Worm (Caenorhabditis elegans) whole organism, L4 larva: ENCODE data around the gene clc-24.
A peak's percentile ranks its signal among the peaks of the same experiment; 100 is the strongest.

Experiments used
- F10B5.3 ChIP-seq: sonication (generic microtip); optimal IDR thresholded peaks from 2 replicates; lab custom pipeline; 2016; ENCODE audit warnings: mild to moderate bottlenecking, missing genetic modification characterization, missing compliant biosample characterization
- T20F7.1 ChIP-seq: fragments of 200-800 bp; sonication (Bioruptor generic); optimal IDR thresholded peaks from 2 replicates; lab custom pipeline; 2018; ENCODE audit warnings: mild to moderate bottlenecking, missing genetic modification characterization, missing compliant biosample characterization
- T26A8.4 ChIP-seq: fragments of 200-800 bp; sonication (Bioruptor generic); IDR thresholded peaks from 2 replicates; pipeline ENCODE4 v1.3.6; 2022; ENCODE audit warnings: missing genetic modification characterization, missing compliant biosample characterization
- Y5F2A.4 ChIP-seq: fragments of 200-800 bp; sonication (Bioruptor generic); optimal IDR thresholded peaks from 2 replicates; lab custom pipeline; 2018; ENCODE audit warnings: mild to moderate bottlenecking, missing genetic modification characterization, missing compliant biosample characterization
- ctbp-1 ChIP-seq: fragments of 200-800 bp; sonication (Bioruptor generic); IDR thresholded peaks from 2 replicates; pipeline ENCODE4 v1.3.6; 2022; ENCODE audit warnings: missing genetic modification reagents, missing genetic modification characterization, missing compliant biosample characterization
- daf-16 ChIP-seq, 3 experiments: sonication (generic microtip); optimal IDR thresholded peaks; 2 replicates each; lab custom pipeline; 2016 to 2017; ENCODE audit warnings: missing genetic modification characterization in 3 of 3, missing genetic modification reagents in 3 of 3, mild to moderate bottlenecking in 2 of 3, missing compliant biosample characterization in 2 of 3, missing biosample characterization in 1 of 3, moderate library complexity in 1 of 3
- dmd-9 ChIP-seq: fragments of 200-800 bp; sonication (Bioruptor generic); IDR thresholded peaks from 2 replicates; pipeline ENCODE4 v1.3.6; 2022; ENCODE audit warnings: missing genetic modification reagents, missing genetic modification characterization, missing compliant biosample characterization
- duxl-1 ChIP-seq: sonication (generic microtip); optimal IDR thresholded peaks from 2 replicates; lab custom pipeline; 2016; ENCODE audit warnings: mild to moderate bottlenecking, missing genetic modification characterization, moderate library complexity, missing compliant biosample characterization; ENCODE audit not compliant: poor library complexity
- dve-1 ChIP-seq: sonication (generic microtip); optimal IDR thresholded peaks from 2 replicates; lab custom pipeline; 2017; ENCODE audit warnings: antibody characterized with exemption, mild to moderate bottlenecking, missing genetic modification characterization, missing compliant biosample characterization; ENCODE audit not compliant: insufficient read depth
- hlh-11 ChIP-seq: fragments of 200-800 bp; sonication (Bioruptor generic); optimal IDR thresholded peaks from 2 replicates; lab custom pipeline; 2018; ENCODE audit warnings: mild to moderate bottlenecking, missing genetic modification characterization, missing compliant biosample characterization
- hlh-30 ChIP-seq: sonication (generic microtip); optimal IDR thresholded peaks from 2 replicates; lab custom pipeline; 2017; ENCODE audit warnings: antibody characterized with exemption, mild to moderate bottlenecking, missing genetic modification characterization, missing compliant biosample characterization; ENCODE audit not compliant: insufficient read depth
- lim-7 ChIP-seq: fragments of 200-800 bp; sonication (Bioruptor generic); IDR thresholded peaks from 2 replicates; pipeline ENCODE4 v1.3.6; 2022; ENCODE audit warnings: missing genetic modification characterization, missing compliant biosample characterization
- lin-38 ChIP-seq: fragments of 200-800 bp; sonication (Bioruptor generic); IDR thresholded peaks from 2 replicates; pipeline ENCODE4 v1.3.6; 2022; ENCODE audit warnings: missing genetic modification reagents, missing genetic modification characterization, missing compliant biosample characterization
- lin-39 ChIP-seq: fragments of 150-350 bp; optimal IDR thresholded peaks from 2 replicates; lab custom pipeline; 2014; ENCODE audit warnings: missing biosample characterization, missing genetic modification reagents, missing genetic modification characterization
- madf-5 ChIP-seq, 2 experiments: fragments of 200-800 bp; sonication (Bioruptor generic); IDR thresholded peaks; 2 replicates each; pipeline ENCODE4 v1.3.6; 2022; ENCODE audit warnings: missing compliant biosample characterization in 2 of 2, missing genetic modification characterization in 2 of 2
- mes-2 ChIP-seq: sonication (generic microtip); optimal IDR thresholded peaks from 2 replicates; lab custom pipeline; 2016; ENCODE audit warnings: missing genotype, mild to moderate bottlenecking, missing genetic modification characterization, missing compliant biosample characterization; ENCODE audit not compliant: poor library complexity, severe bottlenecking
- mxl-2 ChIP-seq: fragments of 200-800 bp; sonication (Bioruptor generic); conservative IDR thresholded peaks from 2 replicates; pipeline ENCODE4 v1.3.6; 2022; ENCODE audit warnings: missing genetic modification reagents, missing genetic modification characterization, missing compliant biosample characterization
- mxl-3 ChIP-seq: fragments of 200-800 bp; sonication (Bioruptor generic); optimal IDR thresholded peaks from 2 replicates; lab custom pipeline; 2018; ENCODE audit warnings: mild to moderate bottlenecking, missing genetic modification characterization, missing compliant biosample characterization
- nhr-111 ChIP-seq: fragments of 200-800 bp; sonication (Bioruptor generic); optimal IDR thresholded peaks from 2 replicates; lab custom pipeline; 2018; ENCODE audit warnings: mild to moderate bottlenecking, missing genetic modification characterization, missing compliant biosample characterization
- nhr-237 ChIP-seq: sonication (generic microtip); optimal IDR thresholded peaks from 2 replicates; lab custom pipeline; 2017; ENCODE audit warnings: missing biosample characterization, missing genetic modification characterization
- nhr-41 ChIP-seq: fragments of 200-800 bp; sonication (Bioruptor generic); IDR thresholded peaks from 2 replicates; pipeline ENCODE4 v1.3.6; 2022; ENCODE audit warnings: missing genetic modification reagents, missing genetic modification characterization, missing compliant biosample characterization
- nhr-76 ChIP-seq: fragments of 150-350 bp; optimal IDR thresholded peaks from 2 replicates; lab custom pipeline; 2014; ENCODE audit warnings: missing biosample characterization, missing genetic modification characterization
- nhr-77 ChIP-seq: fragments of 150-350 bp; optimal IDR thresholded peaks from 2 replicates; lab custom pipeline; 2014; ENCODE audit warnings: missing biosample characterization, missing genetic modification characterization
- php-3 ChIP-seq: fragments of 200-800 bp; sonication (Bioruptor generic); IDR thresholded peaks from 2 replicates; pipeline ENCODE4 v1.3.6; 2022; ENCODE audit warnings: missing genetic modification reagents, missing genetic modification characterization, missing compliant biosample characterization
- set-16 ChIP-seq: fragments of 200-800 bp; sonication (Bioruptor generic); IDR thresholded peaks from 2 replicates; pipeline ENCODE4 v1.3.6; 2022; ENCODE audit warnings: missing genetic modification reagents, missing genetic modification characterization, missing compliant biosample characterization
- skn-1 ChIP-seq: fragments of 150-350 bp; optimal IDR thresholded peaks from 2 replicates; lab custom pipeline; 2014; ENCODE audit warnings: missing biosample characterization, missing genetic modification characterization
- snpc-1.2 ChIP-seq: fragments of 200-800 bp; sonication (Bioruptor generic); IDR thresholded peaks from 2 replicates; pipeline ENCODE4 v1.3.6; 2022; ENCODE audit warnings: missing genetic modification reagents, missing genetic modification characterization, missing compliant biosample characterization
- unc-130 ChIP-seq: sonication (generic microtip); optimal IDR thresholded peaks from 2 replicates; lab custom pipeline; 2016; ENCODE audit warnings: missing genetic modification reagents, missing genetic modification characterization, missing compliant biosample characterization
- unc-62 ChIP-seq, 3 experiments: fragments of 150-350 bp in 1 of 3; sonication (generic microtip); optimal IDR thresholded peaks in 2 of 3; peaks in 1 of 3; 1 replicate in 1 of 3; 2 replicates in 2 of 3; lab custom pipeline; 2014 to 2017; ENCODE audit warnings: missing biosample characterization in 3 of 3, missing genetic modification characterization in 3 of 3, missing genetic modification reagents in 3 of 3, missing genotype in 1 of 3
- zfp-3 ChIP-seq: fragments of 200-800 bp; sonication (Bioruptor generic); conservative IDR thresholded peaks from 2 replicates; pipeline ENCODE4 v1.3.6; 2022; ENCODE audit warnings: missing genetic modification reagents, missing genetic modification characterization, missing compliant biosample characterization

Gene clc-24

DNA sequence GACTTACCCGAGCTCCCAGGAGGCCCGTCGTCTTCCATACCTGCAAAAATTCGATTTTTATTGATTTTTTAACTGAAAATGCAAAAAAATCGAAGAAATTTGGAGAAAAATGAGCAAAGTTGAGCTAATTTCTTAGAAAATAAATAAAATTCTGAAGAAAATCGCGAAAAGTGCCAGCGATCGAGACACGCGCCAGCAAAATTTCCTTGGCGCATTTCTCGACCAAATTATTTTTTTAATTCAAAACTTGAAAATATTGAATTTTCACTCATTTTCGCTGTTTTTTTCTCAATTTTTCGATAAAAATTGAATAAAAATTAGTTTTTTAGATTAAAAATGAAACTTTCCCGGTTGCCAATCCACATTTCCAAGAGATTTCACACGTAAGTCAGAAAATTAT, 27.3 kb downstream of the clc-24 start, which contains the start of the genes chin-1 and BE0003N10.1 (continued):
- TF ChIP-seq Y5F2A.4 (GFP tag; lab: Kevin White, UChicago): no peak
- TF ChIP-seq dmd-9 (GFP tag; lab: Robert Waterston, UW): no peak
- TF ChIP-seq mes-2 (tag; lab: Kevin White, UChicago): peak; percentile 63
- TF ChIP-seq T20F7.1: no peak
- no peak for TF ChIP-seq daf-16 (GFP tag; optimal IDR thresholded peaks at IDR 0.05; lab: Kevin White, UChicago)
- TF ChIP-seq daf-16 (tag; optimal IDR thresholded peaks at IDR 0.05; lab: Kevin White, UChicago): peak; percentile 36
- peak; percentile 37 for TF ChIP-seq dve-1 (tag; lab: Kevin White, UChicago)

DNA sequence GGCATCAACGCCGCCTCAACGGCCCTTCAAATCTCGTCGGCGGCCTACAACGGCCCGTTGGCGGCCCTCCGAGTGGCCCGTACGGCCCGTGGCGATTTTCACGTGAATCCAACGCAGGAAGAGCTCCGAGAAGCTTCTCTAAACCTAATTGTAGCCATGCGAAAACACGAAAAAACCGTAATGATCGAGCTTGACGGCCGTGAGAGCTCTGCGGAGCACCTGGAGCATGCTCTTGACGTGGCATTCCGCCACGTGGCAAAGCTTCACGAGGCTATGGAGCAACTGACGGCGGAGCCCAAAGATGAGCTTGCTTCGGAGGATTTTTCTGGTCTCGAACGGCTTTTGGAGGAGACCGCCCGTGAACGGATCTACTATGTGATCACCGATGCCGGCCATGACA, 30.2 kb downstream of the clc-24 start:
- TF ChIP-seq dmd-9 (GFP tag; lab: Robert Waterston, UW): no peak
- TF ChIP-seq T26A8.4 (GFP tag; lab: Robert Waterston, UW): no peak
- TF ChIP-seq lin-39 (tag; lab: Kevin White, UChicago): no peak
- no peak for TF ChIP-seq php-3 (GFP tag; lab: Robert Waterston, UW)
- TF ChIP-seq nhr-41 (GFP tag; lab: Robert Waterston, UW): no peak
- TF ChIP-seq nhr-76: no peak
- peak; percentile 70 for TF ChIP-seq set-16

DNA sequence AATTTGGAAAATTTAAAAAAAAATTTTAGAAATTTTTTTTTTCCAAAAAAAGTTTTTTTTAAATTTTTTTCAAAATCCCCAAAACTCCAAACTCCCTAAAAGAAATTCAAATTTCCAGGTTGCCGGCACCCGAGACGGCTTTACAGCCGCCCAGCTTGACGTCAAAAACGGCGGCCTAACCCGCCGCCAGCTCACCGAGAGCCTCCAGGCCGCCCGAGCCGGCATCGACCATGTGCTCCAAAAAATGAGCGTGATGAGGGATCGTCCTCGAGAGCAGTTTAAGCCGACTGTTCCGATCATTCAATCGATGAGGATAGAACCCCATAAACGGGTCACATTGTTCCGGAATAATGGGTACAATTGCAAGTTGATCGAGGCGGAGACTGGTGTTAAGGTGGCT, 34.0 kb downstream of the clc-24 start:
- no peak for TF ChIP-seq zfp-3 (GFP tag; lab: Robert Waterston, UW)
- TF ChIP-seq set-16: peak; percentile 85

DNA sequence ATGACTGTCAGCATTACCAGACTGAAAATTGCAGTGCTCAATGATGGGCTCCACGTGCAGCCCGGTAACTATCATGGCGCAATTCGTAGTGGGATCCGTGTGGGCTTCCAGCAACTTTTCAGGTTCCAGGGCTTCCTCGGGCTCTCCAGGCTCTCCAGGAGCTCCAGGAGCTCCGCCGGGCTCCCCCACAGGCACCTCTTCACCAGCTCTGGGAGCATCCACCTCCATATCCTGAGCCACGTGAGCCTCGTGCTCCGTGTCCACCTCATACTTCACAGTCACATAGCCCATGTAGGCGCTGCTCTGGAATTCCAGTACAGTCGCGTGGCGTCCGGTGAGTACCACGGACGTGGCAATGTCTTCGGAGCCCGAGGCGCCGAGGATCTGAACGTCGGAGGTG, 42.0 kb downstream of the clc-24 start:
- TF ChIP-seq madf-5 (GFP tag; IDR thresholded peaks at IDR 0.05; lab: Robert Waterston, UW) (0 out of 4 replicates have a peak, but pooled peaks of 1 of the 2 experiments have one; percentile 27), ctbp-1 (GFP tag; lab: Robert Waterston, UW) (0 out of 2 replicates have a peak, but pooled peaks have one; percentile 17), dve-1 (tag; lab: Kevin White, UChicago) (no peak), duxl-1 (tag; lab: Kevin White, UChicago) (no peak), nhr-111 (GFP tag; lab: Kevin White, UChicago) (no peak), unc-62 (GFP tag; optimal IDR thresholded peaks at IDR 0.05 in 1 of 2; lab: Kevin White, UChicago) (no peak), unc-62 (tag; optimal IDR thresholded peaks at IDR 0.05; lab: Kevin White, UChicago) (no peak), mxl-2 (GFP tag; lab: Robert Waterston, UW) (no peak), snpc-1.2 (GFP tag; lab: Robert Waterston, UW) (no peak), set-16 (peak; percentile 94), lim-7 (no peak), unc-130 (GFP tag; lab: Kevin White, UChicago) (no peak), nhr-77 (no peak)

DNA sequence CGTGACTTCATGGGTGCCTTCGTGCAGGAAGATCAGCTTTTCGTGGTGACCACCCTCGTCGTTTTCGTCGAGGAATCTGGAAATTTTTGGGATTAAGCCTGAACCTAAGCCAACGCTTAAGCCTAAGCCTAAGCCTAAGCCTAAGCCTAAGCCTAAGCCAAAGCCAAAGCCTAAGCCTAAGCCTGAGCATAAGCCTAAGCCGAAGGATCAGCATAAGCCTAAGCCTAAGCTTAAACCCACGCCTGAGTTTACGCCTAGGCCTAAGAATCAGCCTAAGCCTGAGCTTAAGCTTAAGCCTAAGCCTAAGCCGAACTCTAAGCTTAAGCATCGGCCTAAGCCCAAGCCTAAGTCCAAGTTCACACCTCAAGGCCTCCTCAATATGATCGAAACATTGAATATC, 42.5 kb downstream of the clc-24 start:
- TF ChIP-seq php-3 (GFP tag; lab: Robert Waterston, UW): 0 out of 2 replicates have a peak, but pooled peaks have one; percentile 5
- no peak for TF ChIP-seq skn-1

DNA sequence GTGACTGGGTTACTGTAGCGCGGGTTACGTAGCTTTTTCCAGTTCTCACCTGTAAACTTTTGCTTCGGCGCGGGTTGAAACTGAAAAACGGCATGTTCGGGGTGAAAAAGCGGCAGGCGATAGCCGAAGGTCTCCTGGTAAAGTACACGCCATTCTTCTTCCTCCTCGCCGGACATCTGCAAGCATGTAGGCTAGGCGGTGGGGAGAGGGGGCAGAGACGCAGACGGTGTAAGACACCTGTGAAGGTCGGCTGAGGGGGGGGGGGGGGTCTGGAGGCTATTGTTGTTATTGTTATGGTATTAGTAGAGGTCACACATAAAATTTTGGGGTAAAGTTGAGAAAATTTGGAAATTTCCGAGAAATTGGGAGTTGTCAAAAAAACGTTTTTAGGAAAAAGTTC, 43.2 kb downstream of the clc-24 start, which contains the start of gene fbxo-11.2:
Gene fbxo-11.2, minus strand, starts transcription at position 176 of the 400 bp plus-strand sequence.
- TF ChIP-seq hlh-30 (tag; lab: Kevin White, UChicago) (peak; percentile 9), set-16 (peak; percentile 81), mxl-3 (GFP tag; lab: Kevin White, UChicago) (peak; percentile 67), hlh-11 (tag; lab: Kevin White, UChicago) (peak; percentile 24), nhr-237 (no peak), F10B5.3 (tag; lab: Kevin White, UChicago) (no peak), lin-38 (GFP tag; lab: Robert Waterston, UW) (0 out of 2 replicates have a peak, but pooled peaks have one; percentile 18)
